Worm (Caenorhabditis elegans) whole organism, midembryonic: Measurements from ENCODE around the gene ragc-1.

Experiments used
- T22C8.4 ChIP-seq: fragments of 200-800 bp; sonication (Bioruptor generic); IDR thresholded peaks from 2 replicates; pipeline ENCODE4 v1.3.6; 2022; ENCODE audit warnings: missing genetic modification characterization, missing compliant biosample characterization
- flt-1 ChIP-seq: fragments of 200-800 bp; sonication (Bioruptor generic); IDR thresholded peaks from 2 replicates; pipeline ENCODE4 v1.3.6; 2022; ENCODE audit warnings: missing genetic modification characterization, missing compliant biosample characterization
- ztf-29 ChIP-seq: fragments of 200-800 bp; sonication (Bioruptor generic); IDR thresholded peaks from 2 replicates; pipeline ENCODE4 v1.3.6; 2022; ENCODE audit warnings: missing genetic modification reagents, missing genetic modification characterization, missing compliant biosample characterization

ce11 chrIV:11597079-11597478 is 7.7 kb downstream of the ragc-1 start:
- no peak for TF ChIP-seq T22C8.4 (GFP tag; lab: Robert Waterston, UW)
- TF ChIP-seq flt-1 = no peak
- TF ChIP-seq ztf-29 = no peak
